Fruit fly (Drosophila melanogaster) ovary, adult (tissue): ENCODE measurements around the gene Cyp4ac2.

Experiments
- CG17801 ChIP-seq: fragments of 200-800 bp; optimal IDR thresholded peaks from 2 replicates; lab custom pipeline; 2019; ENCODE audit warnings: missing biosample characterization, mild to moderate bottlenecking, missing genetic modification characterization, moderate library complexity; ENCODE audit not compliant: partially characterized antibody

Cyp4ac2 gene

dm6 chr2L:5309369-5309768, 43.2 kb downstream of the Cyp4ac2 start:
- no peak for TF ChIP-seq CG17801 (GFP tag; lab: Kevin White, UChicago)

- no peak for TF ChIP-seq CG17801 (GFP tag; lab: Kevin White, UChicago)
Measured at dm6 chr2L:5314630-5315159, 48.5 kb downstream of the Cyp4ac2 start, which contains the start of gene CG14024. CG14024 (minus strand) TSS chr2L:5314895.
